Worm (Caenorhabditis elegans): Measurements from ENCODE around the gene Y37A1A.3.

The Y37A1A.3 gene

DNA sequence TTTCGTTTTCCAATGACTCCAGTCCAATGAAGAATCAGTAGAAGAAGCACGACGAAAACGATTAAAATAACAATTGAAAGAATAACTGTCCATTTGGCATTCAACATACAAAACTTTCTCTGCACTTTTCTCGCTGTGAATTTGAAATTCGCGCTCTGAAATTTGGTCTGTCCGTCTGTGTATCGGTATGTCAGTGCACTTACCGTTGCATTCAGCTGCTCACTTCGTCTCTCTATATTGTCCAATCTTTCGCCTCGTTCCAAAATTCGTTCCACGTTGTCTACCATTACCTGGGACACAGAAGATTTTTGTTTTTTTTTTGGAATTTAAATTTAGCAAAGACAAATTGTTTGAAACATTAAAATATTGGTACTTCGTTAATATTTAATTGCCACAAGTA is 42.2 kb downstream of the Y37A1A.3 start:
- TF ChIP-seq mbf-1 (tag; optimal IDR thresholded peaks at IDR 0.05), result no peak
- no peak for TF ChIP-seq peb-1 (tag; optimal IDR thresholded peaks at IDR 0.05)
- no peak for TF ChIP-seq zag-1 (tag; optimal IDR thresholded peaks at IDR 0.05)
- no peak for TF ChIP-seq lin-13 (GFP tag; optimal IDR thresholded peaks at IDR 0.05)
- no peak for TF ChIP-seq nhr-6 (tag; optimal IDR thresholded peaks at IDR 0.05)
- no peak for TF ChIP-seq mdl-1 (tag; optimal IDR thresholded peaks at IDR 0.05)
- no peak for TF ChIP-seq lin-39 (tag; optimal IDR thresholded peaks at IDR 0.05)
- TF ChIP-seq sma-3 (GFP tag; optimal IDR thresholded peaks at IDR 0.05), result no peak
- no peak for TF ChIP-seq ZK546.5 (tag; optimal IDR thresholded peaks at IDR 0.05)
- TF ChIP-seq nhr-77 (tag; optimal IDR thresholded peaks at IDR 0.05), result no peak

Measured in whole organism, L2 larva.